Worm (Caenorhabditis elegans) whole organism, midembryonic: ENCODE results near the gene F32H5.3.

Experiments
- T22C8.4 ChIP-seq: fragments of 200-800 bp; sonication (Bioruptor generic); IDR thresholded peaks from 2 replicates; pipeline ENCODE4 v1.3.6; 2022; ENCODE audit warnings: missing genetic modification characterization, missing compliant biosample characterization
- cog-1 ChIP-seq: sonication (generic microtip); optimal IDR thresholded peaks from 2 replicates; lab custom pipeline; 2016; ENCODE audit warnings: missing genetic modification characterization, missing compliant biosample characterization
- flt-1 ChIP-seq: fragments of 200-800 bp; sonication (Bioruptor generic); IDR thresholded peaks from 2 replicates; pipeline ENCODE4 v1.3.6; 2022; ENCODE audit warnings: missing genetic modification characterization, missing compliant biosample characterization
- med-1 ChIP-seq: sonication (generic microtip); optimal IDR thresholded peaks from 2 replicates; lab custom pipeline; 2017; ENCODE audit warnings: missing genetic modification characterization, mild to moderate bottlenecking, missing compliant biosample characterization, antibody characterized with exemption, missing genetic modification reagents; ENCODE audit not compliant: insufficient read depth
- ref-1 ChIP-seq: fragments of 200-800 bp; sonication (Bioruptor generic); conservative IDR thresholded peaks from 2 replicates; pipeline ENCODE4 v1.3.6; 2022; ENCODE audit warnings: missing genetic modification reagents, missing genetic modification characterization, missing compliant biosample characterization
- tab-1 ChIP-seq: fragments of 200-800 bp; sonication (Bioruptor generic); IDR thresholded peaks from 2 replicates; pipeline ENCODE4 v1.3.6; 2022; ENCODE audit warnings: missing genetic modification characterization, missing compliant biosample characterization
- ztf-23 ChIP-seq: fragments of 200-800 bp; sonication (Bioruptor generic); IDR thresholded peaks from 2 replicates; pipeline ENCODE4 v1.3.6; 2022; ENCODE audit warnings: missing genetic modification reagents, missing genetic modification characterization, missing compliant biosample characterization
- ztf-29 ChIP-seq: fragments of 200-800 bp; sonication (Bioruptor generic); IDR thresholded peaks from 2 replicates; pipeline ENCODE4 v1.3.6; 2022; ENCODE audit warnings: missing genetic modification reagents, missing genetic modification characterization, missing compliant biosample characterization

DNA sequence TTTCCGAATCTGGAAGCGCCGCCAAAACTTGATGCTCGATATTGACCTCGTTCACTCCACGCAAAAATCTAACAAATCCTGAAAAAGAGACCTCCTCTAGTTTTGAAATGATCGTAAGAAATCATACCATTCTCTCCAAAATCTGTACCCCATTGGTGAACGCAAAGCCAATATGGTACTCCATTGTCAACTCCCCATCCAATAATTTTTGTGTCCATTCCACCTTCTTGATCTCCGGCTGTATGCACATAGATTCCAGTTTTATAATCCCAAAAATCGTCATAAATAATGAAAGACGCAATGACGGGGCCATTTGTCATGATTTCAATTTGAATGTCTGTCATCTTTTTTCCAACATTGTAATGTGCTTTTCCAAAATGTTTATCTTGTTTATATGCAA, 2.9 kb upstream of the F32H5.3 start:
- TF ChIP-seq ref-1 (GFP tag; lab: Robert Waterston, UW) (no peak), ztf-23 (GFP tag; lab: Robert Waterston, UW) (no peak), T22C8.4 (GFP tag; lab: Robert Waterston, UW) (no peak), cog-1 (tag; lab: Kevin White, UChicago) (no peak), med-1 (GFP tag; lab: Kevin White, UChicago) (no peak), ztf-29 (GFP tag; lab: Robert Waterston, UW) (no peak), tab-1 (no peak), flt-1 (no peak)
